Worm (Caenorhabditis elegans): ENCODE measurements around the gene fbxb-24.

Gene fbxb-24

ce11 chrIII:11946062-11946749, 37.4 kb downstream of the fbxb-24 start (continued):
- TF ChIP-seq dmd-6 (GFP tag; IDR thresholded peaks at IDR 0.05) (peak; percentile 73), mdt-29 (GFP tag; IDR thresholded peaks at IDR 0.05) (peak; percentile 52; the same call in 1 of the 2 replicates), snpc-4 (tag; optimal IDR thresholded peaks at IDR 0.05) (no peak), nhr-237 (tag; optimal IDR thresholded peaks at IDR 0.05) (no peak), ceh-44 (GFP tag; IDR thresholded peaks at IDR 0.05) (no peak), rbr-2 (tag; optimal IDR thresholded peaks at IDR 0.05) (peak; percentile 73), ZK546.5 (tag; optimal IDR thresholded peaks at IDR 0.05) (no peak), lin-39 (tag; optimal IDR thresholded peaks at IDR 0.05) (no peak), ceh-32 (tag; optimal IDR thresholded peaks at IDR 0.05; ENCODE audit: poor library complexity) (peak; percentile 28), fkh-10 (GFP tag; optimal IDR thresholded peaks at IDR 0.05) (peak; percentile 21), ceh-28 (tag; optimal IDR thresholded peaks at IDR 0.05) (no peak), mxl-2 (GFP tag; conservative IDR thresholded peaks at IDR 0.05) (no peak), hmg-1.1 (GFP tag; IDR thresholded peaks at IDR 0.05) (peak; percentile 66), mxl-3 (GFP tag; optimal IDR thresholded peaks at IDR 0.05) (no peak), R02D3.7 (tag; optimal IDR thresholded peaks at IDR 0.05) (no peak), egl-43 (GFP tag; IDR thresholded peaks at IDR 0.05) (no peak), spr-3 (GFP tag; optimal IDR thresholded peaks at IDR 0.05) (peak; percentile 62), nhr-6 (tag; optimal IDR thresholded peaks at IDR 0.05) (no peak), zip-11 (GFP tag; IDR thresholded peaks at IDR 0.05) (no peak), spr-1 (tag; optimal IDR thresholded peaks at IDR 0.05) (peak; percentile 13), nhr-11 (tag; optimal IDR thresholded peaks at IDR 0.05) (no peak), zfp-3 (GFP tag; conservative IDR thresholded peaks at IDR 0.05) (peak; percentile 86; the same call in 1 of the 2 replicates), pha-4 (GFP tag; IDR thresholded peaks at IDR 0.05) (peak; percentile 54; the same call in 1 of the 2 replicates), pha-4 (tag; optimal IDR thresholded peaks at IDR 0.05) (no peak), daf-8 (GFP tag; IDR thresholded peaks at IDR 0.05) (no peak), ceh-82 (tag; optimal IDR thresholded peaks at IDR 0.05) (no peak), dmd-9 (GFP tag; IDR thresholded peaks at IDR 0.05) (peak; percentile 96), F26F4.8 (GFP tag; conservative IDR thresholded peaks at IDR 0.05) (no peak), nhr-10 (tag; optimal IDR thresholded peaks at IDR 0.05) (no peak), ztf-7 (tag; optimal IDR thresholded peaks at IDR 0.05) (peak; percentile 69), nhr-102 (tag; optimal IDR thresholded peaks at IDR 0.05) (peak; percentile 67), nhr-28 (tag; optimal IDR thresholded peaks at IDR 0.05) (no peak), lin-13 (GFP tag; optimal IDR thresholded peaks at IDR 0.05) (peak; percentile 24), madf-9 (GFP tag; conservative IDR thresholded peaks at IDR 0.05) (peak; percentile 81), lir-3 (tag; optimal IDR thresholded peaks at IDR 0.05) (peak; percentile 41), Y48G9A.11 (GFP tag; IDR thresholded peaks at IDR 0.05) (peak; percentile 81), saeg-2 (GFP tag; IDR thresholded peaks at IDR 0.05) (no peak), skn-1 (tag; optimal IDR thresholded peaks at IDR 0.05) (no peak), aly-2 (tag; optimal IDR thresholded peaks at IDR 0.05) (no peak), lin-1 (GFP tag; IDR thresholded peaks at IDR 0.05) (no peak), zip-2 (tag; optimal IDR thresholded peaks at IDR 0.05) (no peak), dpl-1 (GFP tag; optimal IDR thresholded peaks at IDR 0.05) (peak; percentile 81), Y105C5A.15 (GFP tag; IDR thresholded peaks at IDR 0.05) (no peak), lin-38 (GFP tag; IDR thresholded peaks at IDR 0.05) (peak; percentile 80), pqm-1 (tag; optimal IDR thresholded peaks at IDR 0.05) (no peak), daf-12 (tag; optimal IDR thresholded peaks at IDR 0.05) (no peak), set-16 (GFP tag; IDR thresholded peaks at IDR 0.05) (peak; percentile 66), tag-97 (GFP tag; IDR thresholded peaks at IDR 0.05) (peak; percentile 91), ceh-62 (tag; optimal IDR thresholded peaks at IDR 0.05) (no peak), F49E8.2 (tag; optimal IDR thresholded peaks at IDR 0.05; ENCODE audit: borderline replicate concordance) (peak; percentile 79), daf-16 (GFP tag; optimal IDR thresholded peaks at IDR 0.05) (peak in 1 of 2 experiments; percentile 54), daf-16 (tag; optimal IDR thresholded peaks at IDR 0.05) (no peak)

Data from whole organism, L4 larva.